Worm (Caenorhabditis elegans): Measurements from ENCODE around the gene trpa-1.

The trpa-1 gene

ce11 chrIV:11857159-11857565 lies 7.2 kb upstream of the trpa-1 start (continued):
- TF ChIP-seq mdl-1 (tag; optimal IDR thresholded peaks at IDR 0.05) (peak; percentile 29 to 54), rbr-2 (tag; optimal IDR thresholded peaks at IDR 0.05) (peak; percentile 89), madf-9 (GFP tag; conservative IDR thresholded peaks at IDR 0.05) (0 out of 2 replicates have a peak, but pooled peaks have one; percentile 46), ama-1 (optimal IDR thresholded peaks at IDR 0.05) (peak; percentile 67), nhr-10 (tag; optimal IDR thresholded peaks at IDR 0.05) (no peak), spr-1 (tag; optimal IDR thresholded peaks at IDR 0.05) (peak; percentile 45), ztf-7 (tag; optimal IDR thresholded peaks at IDR 0.05) (no peak), snpc-1.2 (GFP tag; IDR thresholded peaks at IDR 0.05) (no peak), ceh-20 (GFP tag; IDR thresholded peaks at IDR 0.05) (peak; percentile 75), egl-43 (GFP tag; IDR thresholded peaks at IDR 0.05) (peak; percentile 69; the same call in 1 of the 2 replicates), Y5F2A.4 (GFP tag; optimal IDR thresholded peaks at IDR 0.05) (no peak), unc-130 (GFP tag; optimal IDR thresholded peaks at IDR 0.05) (no peak), F49E8.2 (tag; optimal IDR thresholded peaks at IDR 0.05; ENCODE audit: borderline replicate concordance) (no peak), T20F7.1 (GFP tag; optimal IDR thresholded peaks at IDR 0.05) (no peak), ceh-82 (tag; optimal IDR thresholded peaks at IDR 0.05) (no peak), dmd-9 (GFP tag; IDR thresholded peaks at IDR 0.05) (no peak), lin-39 (tag; optimal IDR thresholded peaks at IDR 0.05) (no peak), ceh-28 (tag; optimal IDR thresholded peaks at IDR 0.05) (no peak), fkh-10 (GFP tag; optimal IDR thresholded peaks at IDR 0.05) (peak; percentile 83), R02D3.7 (tag; optimal IDR thresholded peaks at IDR 0.05) (no peak), dmd-6 (GFP tag; IDR thresholded peaks at IDR 0.05) (peak; percentile 46), sdz-12 (GFP tag; optimal IDR thresholded peaks at IDR 0.05) (no peak), ces-1 (GFP tag; optimal IDR thresholded peaks at IDR 0.05) (no peak), egl-27 (tag; optimal IDR thresholded peaks at IDR 0.05) (no peak), hif-1 (tag; optimal IDR thresholded peaks at IDR 0.05) (peak in 1 of 2 experiments; percentile 56), aha-1 (tag) (peak; percentile 96), daf-16 (GFP tag; optimal IDR thresholded peaks at IDR 0.05) (peak in 1 of 2 experiments; percentile 22), daf-16 (tag; optimal IDR thresholded peaks at IDR 0.05) (peak; percentile 21), ctbp-1 (GFP tag; IDR thresholded peaks at IDR 0.05) (peak; percentile 54; the same call in 1 of the 2 replicates), Y48G9A.11 (GFP tag; IDR thresholded peaks at IDR 0.05) (no peak), unc-62 (GFP tag; optimal IDR thresholded peaks at IDR 0.05 in 1 of 2) (peak in 1 of 2 experiments; percentile 83), unc-62 (tag; optimal IDR thresholded peaks at IDR 0.05) (no peak), unc-39 (tag; optimal IDR thresholded peaks at IDR 0.05) (no peak), pha-4 (GFP tag; IDR thresholded peaks at IDR 0.05) (no peak; the same call in 1 of the 2 replicates), pha-4 (tag; optimal IDR thresholded peaks at IDR 0.05) (no peak), vab-7 (GFP tag; IDR thresholded peaks at IDR 0.05) (0 out of 2 replicates have a peak, but pooled peaks have one; percentile 39), zip-11 (GFP tag; IDR thresholded peaks at IDR 0.05) (no peak), nhr-237 (tag; optimal IDR thresholded peaks at IDR 0.05) (no peak), zfp-2 (tag; optimal IDR thresholded peaks at IDR 0.05) (no peak), arid-1 (GFP tag; conservative IDR thresholded peaks at IDR 0.05) (no peak; the same call in 1 of the 2 replicates), Y105C5A.15 (GFP tag; IDR thresholded peaks at IDR 0.05) (no peak), zip-2 (tag; optimal IDR thresholded peaks at IDR 0.05) (no peak), lin-29 (GFP tag; IDR thresholded peaks at IDR 0.05) (no peak), spr-3 (GFP tag; optimal IDR thresholded peaks at IDR 0.05) (no peak), php-3 (GFP tag; IDR thresholded peaks at IDR 0.05) (no peak), dve-1 (tag; optimal IDR thresholded peaks at IDR 0.05; ENCODE audit: insufficient read depth) (peak; percentile 65), daf-8 (GFP tag; IDR thresholded peaks at IDR 0.05) (no peak), nhr-102 (tag; optimal IDR thresholded peaks at IDR 0.05) (no peak), nhr-28 (tag; optimal IDR thresholded peaks at IDR 0.05) (peak; percentile 32), fos-1 (tag; optimal IDR thresholded peaks at IDR 0.05) (no peak), hlh-11 (tag; optimal IDR thresholded peaks at IDR 0.05) (peak; percentile 78), ceh-62 (tag; optimal IDR thresholded peaks at IDR 0.05) (no peak), nhr-6 (tag; optimal IDR thresholded peaks at IDR 0.05) (peak; percentile 24)

Measured in whole organism, L4 larva.